Worm (Caenorhabditis elegans) whole organism, midembryonic: Measurements from ENCODE around the gene srx-130.

Experiments
- T22C8.4 ChIP-seq: fragments of 200-800 bp; sonication (Bioruptor generic); IDR thresholded peaks from 2 replicates; pipeline ENCODE4 v1.3.6; 2022; ENCODE audit warnings: missing genetic modification characterization, missing compliant biosample characterization
- cog-1 ChIP-seq: sonication (generic microtip); optimal IDR thresholded peaks from 2 replicates; lab custom pipeline; 2016; ENCODE audit warnings: missing genetic modification characterization, missing compliant biosample characterization
- flt-1 ChIP-seq: fragments of 200-800 bp; sonication (Bioruptor generic); IDR thresholded peaks from 2 replicates; pipeline ENCODE4 v1.3.6; 2022; ENCODE audit warnings: missing genetic modification characterization, missing compliant biosample characterization
- klf-2 ChIP-seq: fragments of 200-800 bp; sonication (Bioruptor generic); conservative IDR thresholded peaks from 2 replicates; pipeline ENCODE4 v1.3.6; 2022; ENCODE audit warnings: missing genetic modification reagents, missing genetic modification characterization, missing compliant biosample characterization
- med-1 ChIP-seq: sonication (generic microtip); optimal IDR thresholded peaks from 2 replicates; lab custom pipeline; 2017; ENCODE audit warnings: missing genetic modification characterization, mild to moderate bottlenecking, missing compliant biosample characterization, antibody characterized with exemption, missing genetic modification reagents; ENCODE audit not compliant: insufficient read depth
- ref-1 ChIP-seq: fragments of 200-800 bp; sonication (Bioruptor generic); conservative IDR thresholded peaks from 2 replicates; pipeline ENCODE4 v1.3.6; 2022; ENCODE audit warnings: missing genetic modification reagents, missing genetic modification characterization, missing compliant biosample characterization
- tab-1 ChIP-seq: fragments of 200-800 bp; sonication (Bioruptor generic); IDR thresholded peaks from 2 replicates; pipeline ENCODE4 v1.3.6; 2022; ENCODE audit warnings: missing genetic modification characterization, missing compliant biosample characterization
- ztf-23 ChIP-seq: fragments of 200-800 bp; sonication (Bioruptor generic); IDR thresholded peaks from 2 replicates; pipeline ENCODE4 v1.3.6; 2022; ENCODE audit warnings: missing genetic modification reagents, missing genetic modification characterization, missing compliant biosample characterization
- ztf-29 ChIP-seq: fragments of 200-800 bp; sonication (Bioruptor generic); IDR thresholded peaks from 2 replicates; pipeline ENCODE4 v1.3.6; 2022; ENCODE audit warnings: missing genetic modification reagents, missing genetic modification characterization, missing compliant biosample characterization

srx-130 gene

DNA sequence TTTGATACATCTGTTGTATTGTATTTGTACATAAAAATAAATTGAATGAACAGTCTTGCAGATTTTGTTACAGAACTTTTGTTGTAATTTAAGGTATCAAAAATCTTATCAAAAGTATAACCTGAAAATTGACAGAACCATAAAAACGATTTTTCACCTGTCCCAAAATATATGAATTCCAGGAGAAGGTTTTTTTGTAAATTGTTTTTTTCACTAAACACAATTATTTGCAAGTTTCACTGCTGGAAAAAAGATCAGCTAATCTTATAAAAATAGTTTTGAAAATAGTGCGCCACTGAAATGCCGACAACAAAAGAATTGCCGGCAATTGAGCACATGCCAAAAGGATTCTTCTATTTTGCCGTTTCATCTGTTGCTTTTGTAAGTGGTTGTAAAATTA is at the start of gene srx-130:
TSS of gene srx-130 (plus strand) at position 301 of the 400 bp plus-strand sequence.
- no peak for TF ChIP-seq cog-1 (tag; lab: Kevin White, UChicago)
- TF ChIP-seq ref-1 (GFP tag; lab: Robert Waterston, UW): no peak
- no peak for TF ChIP-seq T22C8.4 (GFP tag; lab: Robert Waterston, UW)
- no peak for TF ChIP-seq tab-1 (GFP tag; lab: Robert Waterston, UW)

DNA sequence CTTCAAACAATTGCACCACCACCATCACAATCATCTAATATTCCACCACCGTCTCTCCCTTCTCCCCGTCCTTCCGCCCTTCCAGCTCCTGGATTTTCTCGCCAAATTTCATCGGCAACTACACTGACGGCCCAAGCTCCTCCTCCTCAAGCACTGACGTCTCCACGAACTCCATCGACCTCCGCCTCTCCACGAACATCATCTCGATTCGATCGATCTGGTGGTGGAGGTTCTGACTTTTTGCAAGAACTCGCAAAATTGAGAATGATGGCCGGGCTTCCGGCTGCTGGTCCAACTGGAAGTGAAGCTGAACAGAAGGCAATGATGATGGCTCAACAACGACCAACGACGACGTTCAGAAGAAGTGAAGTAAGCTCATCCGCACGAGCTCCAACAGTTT is 49.2 kb upstream of the srx-130 start:
- TF ChIP-seq med-1 (GFP tag; lab: Kevin White, UChicago): no peak

DNA sequence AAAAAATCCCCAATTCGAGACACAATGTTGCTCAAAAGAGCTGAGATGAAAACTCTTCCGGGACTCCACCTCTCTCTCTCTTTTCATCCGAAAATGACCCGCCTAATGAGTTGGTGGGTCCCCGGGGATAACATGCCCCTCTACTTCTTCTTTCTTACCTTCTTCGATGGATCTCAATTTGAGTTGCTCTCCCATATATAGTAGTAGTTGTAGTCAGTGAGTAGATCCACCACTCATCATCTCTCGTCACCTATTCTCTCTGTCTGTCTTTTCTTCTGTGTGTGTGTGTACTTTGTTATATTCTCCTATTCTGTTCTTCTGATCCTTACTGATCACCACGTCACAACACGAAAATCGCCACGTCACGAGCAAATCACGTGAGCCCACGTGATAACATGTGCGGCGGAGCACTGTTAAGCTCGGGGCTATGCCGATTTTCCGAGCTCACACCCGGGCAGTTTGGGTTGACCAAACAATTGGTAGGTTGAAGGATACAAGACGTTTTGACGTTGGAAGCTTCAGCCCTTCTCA is 46.9 kb upstream of the srx-130 start, which contains the start of gene twk-32:
TSS of gene twk-32 (plus strand) at position 396 of the 531 bp plus-strand sequence.
- TF ChIP-seq flt-1 (GFP tag; lab: Robert Waterston, UW) (no peak), T22C8.4 (GFP tag; lab: Robert Waterston, UW) (no peak), ztf-29 (GFP tag; lab: Robert Waterston, UW) (no peak), med-1 (GFP tag; lab: Kevin White, UChicago) (no peak), ref-1 (GFP tag; lab: Robert Waterston, UW) (no peak), cog-1 (tag; lab: Kevin White, UChicago) (no peak), ztf-23 (no peak), klf-2 (GFP tag; lab: Robert Waterston, UW) (no peak), tab-1 (GFP tag; lab: Robert Waterston, UW) (no peak)

DNA sequence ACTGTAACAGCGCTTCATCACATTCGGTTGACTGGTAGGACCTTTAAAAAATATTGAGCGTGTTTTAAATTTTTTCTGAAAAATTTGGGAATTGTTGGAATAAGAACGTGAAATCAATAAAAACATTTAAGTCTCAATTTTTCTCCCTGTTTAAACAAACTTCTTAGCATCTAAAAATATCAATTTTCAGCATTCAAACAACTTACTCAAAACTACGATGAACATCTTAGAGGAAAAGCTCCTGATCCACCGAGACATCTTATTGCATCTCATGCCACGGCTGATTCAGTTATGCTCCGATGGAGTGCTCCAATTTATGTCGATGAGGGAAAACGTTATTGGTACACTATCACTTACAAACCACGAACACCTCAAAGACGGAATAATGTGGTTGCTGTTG is 44.1 kb upstream of the srx-130 start:
- TF ChIP-seq klf-2 (GFP tag; lab: Robert Waterston, UW) (no peak), med-1 (GFP tag; lab: Kevin White, UChicago) (no peak), tab-1 (GFP tag; lab: Robert Waterston, UW) (no peak), ztf-23 (no peak), ztf-29 (GFP tag; lab: Robert Waterston, UW) (no peak), cog-1 (tag; lab: Kevin White, UChicago) (no peak), ref-1 (GFP tag; lab: Robert Waterston, UW) (no peak), flt-1 (GFP tag; lab: Robert Waterston, UW) (no peak), T22C8.4 (GFP tag; lab: Robert Waterston, UW) (no peak)

DNA sequence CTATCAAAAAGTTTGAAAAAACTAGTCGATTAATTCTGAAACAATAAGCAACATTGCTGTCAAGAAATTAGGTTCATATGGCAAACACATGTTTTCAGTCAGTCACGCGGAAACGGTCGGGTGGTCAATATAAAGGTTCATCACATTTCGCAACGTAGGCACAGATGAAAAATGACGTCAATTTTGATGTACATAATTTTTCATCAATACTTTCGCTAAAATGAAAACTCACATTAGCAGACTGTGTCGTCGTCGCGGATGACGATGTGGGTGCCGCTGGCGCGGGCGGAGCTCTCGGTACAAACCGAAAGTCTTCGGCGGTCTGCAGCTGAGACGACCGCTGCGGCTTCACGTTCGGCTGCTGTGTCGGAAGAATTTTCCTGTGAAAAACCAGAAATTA is 39.3 kb upstream of the srx-130 start, which contains the start of gene swan-2:
TSS of gene swan-2 (minus strand) at position 380 of the 400 bp plus-strand sequence.
- TF ChIP-seq tab-1 (GFP tag; lab: Robert Waterston, UW) (no peak), ref-1 (GFP tag; lab: Robert Waterston, UW) (no peak), flt-1 (GFP tag; lab: Robert Waterston, UW) (no peak), ztf-29 (GFP tag; lab: Robert Waterston, UW) (no peak), ztf-23 (no peak), cog-1 (tag; lab: Kevin White, UChicago) (no peak), klf-2 (GFP tag; lab: Robert Waterston, UW) (no peak)

DNA sequence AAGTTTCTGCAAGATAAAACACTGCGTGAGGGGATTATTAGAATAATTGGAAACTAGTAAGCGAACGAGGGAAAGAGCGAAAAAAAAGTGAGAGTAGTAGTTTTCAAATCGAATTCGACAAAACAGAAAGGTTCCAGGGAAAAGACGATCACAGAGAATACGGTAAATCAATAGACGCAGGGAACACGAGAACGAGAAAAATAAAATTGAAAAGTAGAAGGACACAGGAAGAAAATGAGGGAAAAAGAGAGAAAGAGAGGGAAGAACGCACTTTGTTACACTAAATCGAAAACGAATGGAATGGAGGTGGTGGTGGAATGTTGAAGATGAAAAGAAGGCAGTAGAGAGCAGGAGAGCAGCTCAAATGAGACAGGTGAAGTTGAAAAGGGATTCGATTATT is 36.0 kb upstream of the srx-130 start, which contains the start of gene swan-1:
TSS of gene swan-1 (minus strand) at position 6 of the 400 bp plus-strand sequence.
- TF ChIP-seq T22C8.4 (GFP tag; lab: Robert Waterston, UW) (no peak), ztf-29 (GFP tag; lab: Robert Waterston, UW) (no peak), ztf-23 (no peak), ref-1 (GFP tag; lab: Robert Waterston, UW) (no peak), flt-1 (GFP tag; lab: Robert Waterston, UW) (no peak), tab-1 (GFP tag; lab: Robert Waterston, UW) (no peak), cog-1 (tag; lab: Kevin White, UChicago) (no peak), med-1 (GFP tag; lab: Kevin White, UChicago) (no peak), klf-2 (GFP tag; lab: Robert Waterston, UW) (no peak)

DNA sequence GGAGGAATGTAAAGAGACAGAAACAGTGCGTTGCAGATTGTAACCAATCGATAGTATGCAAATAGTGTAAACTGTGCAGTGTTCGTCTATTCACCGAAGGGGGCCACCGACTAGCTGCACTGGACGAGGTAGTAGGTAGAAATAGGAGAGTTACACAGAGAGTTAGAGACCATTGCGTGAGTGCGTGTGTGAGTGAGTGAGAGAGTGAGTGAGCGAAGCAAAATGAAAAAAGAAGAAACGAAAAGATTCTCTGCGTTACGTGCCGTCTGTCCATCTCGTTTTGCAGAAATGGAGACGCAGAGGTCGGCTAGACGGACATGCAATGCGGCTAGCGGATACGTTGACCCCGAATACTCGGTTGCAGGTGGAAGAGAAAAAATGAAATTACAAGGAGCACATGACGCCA is 34.8 kb upstream of the srx-130 start:
- TF ChIP-seq flt-1 (GFP tag; lab: Robert Waterston, UW): 0 out of 2 replicates have a peak, but pooled peaks have one; percentile 65
- TF ChIP-seq cog-1 (tag; lab: Kevin White, UChicago): peak; percentile 63
- TF ChIP-seq klf-2 (GFP tag; lab: Robert Waterston, UW): no peak
- TF ChIP-seq ref-1 (GFP tag; lab: Robert Waterston, UW): no peak
- TF ChIP-seq ztf-29 (GFP tag; lab: Robert Waterston, UW): no peak
- TF ChIP-seq T22C8.4 (GFP tag; lab: Robert Waterston, UW): peak; percentile 59; the same call in 1 of the 2 replicates

DNA sequence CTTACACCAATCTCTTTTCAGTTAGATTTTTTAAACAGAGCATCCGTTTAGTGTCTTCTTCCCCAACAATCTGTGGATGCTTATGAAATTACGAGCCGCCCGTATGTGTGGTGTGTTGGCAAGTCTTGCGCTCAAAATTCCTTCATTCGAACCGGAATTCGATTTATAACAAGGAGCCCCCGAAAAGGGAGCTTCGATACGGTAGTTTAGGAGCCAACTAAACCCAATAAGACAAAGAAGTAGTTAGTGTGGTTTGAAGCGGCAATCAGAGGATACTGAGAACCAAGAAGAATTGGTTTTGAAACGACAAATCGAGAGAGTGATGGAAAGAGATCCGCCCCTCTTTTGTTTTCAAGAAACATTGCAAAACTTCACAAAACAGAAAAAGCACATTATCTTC is 30.9 kb upstream of the srx-130 start:
- TF ChIP-seq klf-2 (GFP tag; lab: Robert Waterston, UW) (no peak), cog-1 (tag; lab: Kevin White, UChicago) (no peak), tab-1 (GFP tag; lab: Robert Waterston, UW) (no peak), ztf-29 (GFP tag; lab: Robert Waterston, UW) (no peak)

DNA sequence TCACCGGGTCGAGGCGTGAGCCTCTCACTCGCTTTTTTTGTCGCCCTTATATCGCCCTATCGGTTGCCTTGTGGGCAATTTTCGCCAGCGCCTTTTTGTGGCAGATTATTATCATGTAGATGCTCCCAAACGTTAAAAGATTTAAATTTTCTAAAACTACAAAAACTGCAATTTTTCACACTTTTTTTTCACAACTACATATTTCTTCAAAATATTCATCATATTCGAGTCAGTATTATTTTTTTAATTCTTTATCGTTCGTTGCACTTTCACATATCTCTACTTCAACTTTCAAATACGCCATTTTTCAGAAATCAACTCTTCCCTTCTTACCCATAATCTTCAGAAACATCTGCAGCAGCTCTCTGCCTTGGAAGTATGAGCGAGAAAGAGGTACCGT is 30.3 kb upstream of the srx-130 start, which contains the start of gene ceh-24:
TSS of gene ceh-24 (plus strand) at position 301 of the 400 bp plus-strand sequence.
- TF ChIP-seq ref-1 (GFP tag; lab: Robert Waterston, UW): no peak
- TF ChIP-seq cog-1 (tag; lab: Kevin White, UChicago): no peak
- TF ChIP-seq T22C8.4 (GFP tag; lab: Robert Waterston, UW): no peak
- TF ChIP-seq med-1 (GFP tag; lab: Kevin White, UChicago): no peak
- TF ChIP-seq ztf-23: no peak
- TF ChIP-seq tab-1 (GFP tag; lab: Robert Waterston, UW): no peak
- no peak for TF ChIP-seq ztf-29 (GFP tag; lab: Robert Waterston, UW)
- no peak for TF ChIP-seq klf-2 (GFP tag; lab: Robert Waterston, UW)
- no peak for TF ChIP-seq flt-1 (GFP tag; lab: Robert Waterston, UW)
